Fruit fly (Drosophila melanogaster) whole organism, embryonic: ENCODE results near the gene CG13898.

ENCODE experiments used
- Asciz ChIP-seq: fragments of 200-800 bp; sonication (Bioruptor generic); optimal IDR thresholded peaks from 2 replicates; lab custom pipeline; 2017; ENCODE audit warnings: missing biosample characterization, mild to moderate bottlenecking, missing genetic modification characterization, missing genetic modification reagents
- Atf-2 ChIP-seq: fragments of 200-800 bp; sonication (Bioruptor generic); optimal IDR thresholded peaks from 2 replicates; lab custom pipeline; 2016; ENCODE audit warnings: missing biosample characterization, missing genetic modification characterization
- Bdp1 ChIP-seq: fragments of 200-800 bp; sonication (Bioruptor generic); optimal IDR thresholded peaks from 3 replicates; lab custom pipeline; 2016; ENCODE audit warnings: missing biosample characterization, missing genetic modification characterization
- CG10209 ChIP-seq: fragments of 200-800 bp; sonication (Bioruptor generic); optimal IDR thresholded peaks from 3 replicates; lab custom pipeline; 2017; ENCODE audit warnings: missing biosample characterization, mild to moderate bottlenecking, missing genetic modification characterization, missing genetic modification reagents
- CG10321 ChIP-seq: fragments of 200-800 bp; sonication (Bioruptor generic); IDR thresholded peaks from 2 replicates; pipeline ENCODE4 v1.3.6; 2022; ENCODE audit warnings: missing biosample characterization, missing genetic modification characterization
- CG10462 ChIP-seq: fragments of 200-800 bp; sonication (Bioruptor generic); optimal IDR thresholded peaks from 2 replicates; lab custom pipeline; 2016; ENCODE audit warnings: missing biosample characterization, missing genetic modification characterization
- CG11695 ChIP-seq: fragments of 200-800 bp; sonication (Bioruptor generic); IDR thresholded peaks from 3 replicates; pipeline ENCODE4 v1.3.6; 2022; ENCODE audit warnings: missing biosample characterization, missing genetic modification characterization
- CG13123 ChIP-seq: fragments of 200-800 bp; sonication (Bioruptor generic); optimal IDR thresholded peaks from 2 replicates; lab custom pipeline; 2016; ENCODE audit warnings: missing biosample characterization, missing genetic modification characterization
- CG13287 ChIP-seq: fragments of 200-800 bp; sonication (Bioruptor generic); IDR thresholded peaks from 2 replicates; pipeline ENCODE4 v1.3.6; 2022; ENCODE audit warnings: missing biosample characterization, missing genetic modification characterization; ENCODE audit not compliant: partially characterized antibody
- CG14710 ChIP-seq: fragments of 200-800 bp; sonication (Bioruptor generic); optimal IDR thresholded peaks from 3 replicates; lab custom pipeline; 2019; ENCODE audit warnings: missing biosample characterization, mild to moderate bottlenecking, missing genetic modification characterization, moderate library complexity
- CG15269 ChIP-seq: fragments of 200-800 bp; sonication (Bioruptor generic); optimal IDR thresholded peaks from 2 replicates; lab custom pipeline; 2018; ENCODE audit warnings: missing biosample characterization, mild to moderate bottlenecking, missing genetic modification characterization, moderate library complexity
- CG17612 ChIP-seq: fragments of 200-800 bp; sonication (Bioruptor generic); IDR thresholded peaks from 2 replicates; pipeline ENCODE4 v1.3.6; 2022; ENCODE audit warnings: missing biosample characterization, missing genetic modification characterization
- CG17802 ChIP-seq: fragments of 200-800 bp; sonication (Bioruptor generic); optimal IDR thresholded peaks from 2 replicates; lab custom pipeline; 2018; ENCODE audit warnings: missing biosample characterization, mild to moderate bottlenecking, missing genetic modification characterization, moderate library complexity
- CG18011 ChIP-seq: fragments of 200-800 bp; sonication (Bioruptor generic); optimal IDR thresholded peaks from 2 replicates; lab custom pipeline; 2017; ENCODE audit warnings: missing biosample characterization, missing genetic modification characterization, mild to moderate bottlenecking, moderate library complexity, missing genotype
- CG2712 ChIP-seq: fragments of 200-800 bp; optimal IDR thresholded peaks from 3 replicates; lab custom pipeline; 2019; ENCODE audit warnings: missing biosample characterization, mild to moderate bottlenecking, missing genetic modification characterization, moderate library complexity
- CG31441 ChIP-seq: fragments of 200-800 bp; sonication (Bioruptor generic); IDR thresholded peaks from 2 replicates; pipeline ENCODE4 v1.3.6; 2022; ENCODE audit warnings: missing biosample characterization, missing genetic modification characterization
- CG3163 ChIP-seq: fragments of 200-800 bp; sonication (Bioruptor generic); optimal IDR thresholded peaks from 3 replicates; lab custom pipeline; 2016; ENCODE audit warnings: missing biosample characterization, missing genetic modification characterization
- CG5180 ChIP-seq: fragments of 200-800 bp; sonication (Bioruptor generic); optimal IDR thresholded peaks from 3 replicates; lab custom pipeline; 2017; ENCODE audit warnings: missing biosample characterization, missing genetic modification characterization, mild to moderate bottlenecking, moderate library complexity, missing genetic modification reagents
- CG6254 ChIP-seq: fragments of 200-800 bp; sonication (Bioruptor generic); optimal IDR thresholded peaks from 3 replicates; lab custom pipeline; 2017; ENCODE audit warnings: mild to moderate bottlenecking, missing biosample characterization, missing genetic modification reagents, missing genetic modification characterization
- CG6854 ChIP-seq: fragments of 200-800 bp; sonication (Bioruptor generic); optimal IDR thresholded peaks from 3 replicates; lab custom pipeline; 2017; ENCODE audit warnings: missing biosample characterization, mild to moderate bottlenecking, missing genetic modification characterization
- CG7786 ChIP-seq: fragments of 200-800 bp; sonication (Bioruptor generic); optimal IDR thresholded peaks from 2 replicates; lab custom pipeline; 2016; ENCODE audit warnings: missing biosample characterization, missing genetic modification characterization
- CG8290 ChIP-seq, 3 experiments: fragments of 200-800 bp; sonication (Bioruptor generic); optimal IDR thresholded peaks; 2 replicates each; lab custom pipeline; 2016 to 2019; ENCODE audit warnings: missing biosample characterization in 3 of 3, missing genetic modification characterization in 3 of 3, mild to moderate bottlenecking in 2 of 3, moderate library complexity in 1 of 3
- CG9609 ChIP-seq: fragments of 200-800 bp; sonication (Bioruptor generic); optimal IDR thresholded peaks from 3 replicates; lab custom pipeline; 2016; ENCODE audit warnings: missing biosample characterization, missing genetic modification characterization
- CrebB ChIP-seq: fragments of 200-800 bp; sonication (Bioruptor generic); optimal IDR thresholded peaks from 3 replicates; lab custom pipeline; 2018; ENCODE audit warnings: missing biosample characterization, mild to moderate bottlenecking, missing genetic modification characterization
- Dek ChIP-seq: fragments of 200-800 bp; sonication (Bioruptor generic); optimal IDR thresholded peaks from 3 replicates; lab custom pipeline; 2019; ENCODE audit warnings: missing biosample characterization, mild to moderate bottlenecking, missing genetic modification characterization, moderate library complexity
- Dip2 ChIP-seq: fragments of 200-800 bp; sonication (Bioruptor generic); IDR thresholded peaks from 2 replicates; pipeline ENCODE4 v1.3.6; 2022; ENCODE audit warnings: missing biosample characterization, missing genetic modification characterization
- Dll ChIP-seq: fragments of 200-800 bp; sonication (Bioruptor generic); IDR thresholded peaks from 4 replicates; pipeline ENCODE4 v1.3.6; 2022; ENCODE audit warnings: missing biosample characterization, missing genetic modification characterization; ENCODE audit not compliant: partially characterized antibody
- Ets65A ChIP-seq: fragments of 200-800 bp; sonication (Bioruptor generic); peaks from one replicate; lab custom pipeline; 2016; ENCODE audit warnings: missing biosample characterization, missing genetic modification characterization
- Lpt ChIP-seq: fragments of >200 bp; optimal IDR thresholded peaks from 2 replicates; lab custom pipeline; 2018; ENCODE audit warnings: missing biosample characterization, missing genetic modification characterization
- MESR4 ChIP-seq: fragments of 200-800 bp; sonication (Bioruptor generic); optimal IDR thresholded peaks from 2 replicates; lab custom pipeline; 2018; ENCODE audit warnings: missing biosample characterization, mild to moderate bottlenecking, missing genetic modification characterization, moderate library complexity
- NK7.1 ChIP-seq: fragments of 200-800 bp; sonication (Bioruptor generic); optimal IDR thresholded peaks from 3 replicates; lab custom pipeline; 2016; ENCODE audit warnings: missing biosample characterization, missing genetic modification characterization
- Six4 ChIP-seq: fragments of 200-800 bp; sonication (Bioruptor generic); optimal IDR thresholded peaks from 2 replicates; lab custom pipeline; 2016; ENCODE audit warnings: missing biosample characterization, missing genetic modification characterization
- Taf1 ChIP-seq: fragments of 200-800 bp; sonication (Bioruptor generic); IDR thresholded peaks from 2 replicates; pipeline ENCODE4 v1.3.6; 2022; ENCODE audit warnings: missing biosample characterization, missing genetic modification characterization
- Trl ChIP-seq, 3 experiments: fragments of >200 bp in 2 of 3; fragments of 200-800 bp in 1 of 3; sonication (Bioruptor generic) in 1 of 3; optimal IDR thresholded peaks; 2 replicates in 1 of 3; 3 replicates in 2 of 3; lab custom pipeline; 2016 to 2017; ENCODE audit warnings: missing biosample characterization in 1 of 3, missing genetic modification characterization in 1 of 3
- Vsx1 ChIP-seq: fragments of 200-800 bp; sonication (Bioruptor generic); optimal IDR thresholded peaks from 2 replicates; lab custom pipeline; 2017; ENCODE audit warnings: missing biosample characterization, mild to moderate bottlenecking, missing genetic modification characterization, missing genetic modification reagents
- eyg ChIP-seq: fragments of 200-800 bp; sonication (Bioruptor generic); optimal IDR thresholded peaks from 3 replicates; lab custom pipeline; 2016; ENCODE audit warnings: missing biosample characterization, missing genetic modification characterization
- gro ChIP-seq: fragments of 200-800 bp; sonication (Bioruptor generic); optimal IDR thresholded peaks from 2 replicates; lab custom pipeline; 2016; ENCODE audit warnings: missing biosample characterization, missing genetic modification characterization
- gsb-n ChIP-seq: fragments of 200-800 bp; sonication (Bioruptor generic); optimal IDR thresholded peaks from 3 replicates; lab custom pipeline; 2018; ENCODE audit warnings: missing biosample characterization, mild to moderate bottlenecking, missing genetic modification characterization
- nerfin-2 ChIP-seq: fragments of 200-800 bp; sonication (Bioruptor generic); IDR thresholded peaks from 2 replicates; pipeline ENCODE4 v1.3.6; 2022; ENCODE audit warnings: missing biosample characterization, missing genetic modification characterization; ENCODE audit not compliant: partially characterized antibody
- nmo ChIP-seq: fragments of 200-800 bp; sonication (Bioruptor generic); optimal IDR thresholded peaks from 2 replicates; lab custom pipeline; 2018; ENCODE audit warnings: missing biosample characterization, mild to moderate bottlenecking, missing genetic modification characterization, moderate library complexity
- odd ChIP-seq: fragments of 200-800 bp; sonication (Bioruptor generic); optimal IDR thresholded peaks from 2 replicates; lab custom pipeline; 2017; ENCODE audit warnings: missing biosample characterization, mild to moderate bottlenecking, missing genetic modification characterization
- sd ChIP-seq: fragments of 200-800 bp; sonication (Bioruptor generic); optimal IDR thresholded peaks from 3 replicates; lab custom pipeline; 2018; ENCODE audit warnings: missing biosample characterization, mild to moderate bottlenecking, missing genetic modification characterization, moderate library complexity
- sens ChIP-seq: fragments of 200-800 bp; sonication (Bioruptor generic); peaks from one replicate; lab custom pipeline; 2016; ENCODE audit warnings: missing biosample characterization, missing genetic modification characterization
- sisA ChIP-seq: fragments of 200-800 bp; sonication (Bioruptor generic); IDR thresholded peaks from 2 replicates; pipeline ENCODE4 v1.3.6; 2022; ENCODE audit warnings: missing biosample characterization, missing genetic modification characterization
- slou ChIP-seq: fragments of 200-800 bp; sonication (Bioruptor generic); optimal IDR thresholded peaks from 3 replicates; lab custom pipeline; 2016; ENCODE audit warnings: missing biosample characterization, missing genetic modification characterization
- vfl ChIP-seq: fragments of 200-800 bp; sonication (Bioruptor generic); optimal IDR thresholded peaks from 2 replicates; lab custom pipeline; 2016; ENCODE audit warnings: missing biosample characterization, missing genetic modification characterization
- vvl ChIP-seq: fragments of 200-800 bp; sonication (Bioruptor generic); IDR thresholded peaks from 2 replicates; pipeline ENCODE4 v1.3.6; 2022; ENCODE audit warnings: missing biosample characterization, missing genetic modification characterization
- z ChIP-seq: fragments of 200-800 bp; sonication (Bioruptor generic); IDR thresholded peaks from 3 replicates; pipeline ENCODE4 v1.3.6; 2022; ENCODE audit warnings: missing biosample characterization, missing genetic modification characterization
- zen2 ChIP-seq: fragments of 200-800 bp; sonication (Bioruptor generic); IDR thresholded peaks from 3 replicates; pipeline ENCODE4 v1.3.6; 2022; ENCODE audit warnings: missing biosample characterization, missing genetic modification characterization; ENCODE audit not compliant: partially characterized antibody

The CG13898 gene

DNA sequence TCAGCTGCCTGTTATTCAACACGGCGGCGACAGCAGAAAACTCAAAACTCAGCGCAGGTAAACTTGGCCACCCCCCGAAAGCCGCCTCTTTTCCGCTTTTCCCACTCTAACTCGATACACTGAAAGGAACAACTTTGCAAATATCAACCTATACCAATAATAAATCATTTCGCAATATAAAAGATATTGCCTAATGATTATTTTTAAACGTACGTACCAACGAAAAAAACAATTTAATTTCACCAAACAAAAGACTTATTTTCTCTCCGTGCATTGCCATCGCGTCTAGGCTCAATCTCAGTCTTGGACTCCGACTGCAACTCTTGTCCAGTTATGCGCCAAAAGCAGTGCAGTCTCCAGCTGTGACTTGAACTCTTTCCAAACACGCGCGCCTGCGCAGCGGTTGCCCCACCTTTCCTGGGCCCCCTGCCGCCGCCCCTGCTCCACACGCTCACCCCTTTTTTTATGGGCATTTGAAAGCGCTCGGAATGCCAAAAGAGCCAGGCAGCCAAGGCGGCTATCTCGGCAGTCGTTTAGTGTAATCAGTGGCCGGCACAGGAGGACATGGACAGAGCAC, 1.9 kb upstream of the CG13898 start (continued):
- TF ChIP-seq z (GFP tag; lab: Robert Waterston, UW) (peak; percentile 39; the same call in 1 of the 3 replicates), CG18011 (GFP tag; lab: Kevin White, UChicago) (no peak), Trl (optimal IDR thresholded peaks at IDR 0.05; lab: Kevin White, UChicago) (no peak), Trl (GFP tag; optimal IDR thresholded peaks at IDR 0.05; lab: Kevin White, UChicago) (peak; percentile 63), CG15269 (tag; lab: Kevin White, UChicago) (peak; percentile 23), CG7786 (GFP tag; lab: Kevin White, UChicago) (peak; percentile 39), CG11695 (GFP tag; lab: Robert Waterston, UW) (0 out of 3 replicates have a peak, but pooled peaks have one; percentile 43), CG5180 (GFP tag; lab: Kevin White, UChicago) (peak; percentile 45), CG9609 (peak; percentile 10), nmo (GFP tag; lab: Kevin White, UChicago) (peak; percentile 49), CG6854 (GFP tag; lab: Kevin White, UChicago) (no peak), vvl (peak; percentile 87), zen2 (GFP tag; lab: Robert Waterston, UW) (no peak), Dip2 (GFP tag; lab: Robert Waterston, UW) (no peak), CG10321 (no peak), CG17612 (GFP tag; lab: Robert Waterston, UW) (no peak), CG6254 (peak; percentile 17), CG13287 (GFP tag; lab: Robert Waterston, UW) (no peak), slou (GFP tag; lab: Kevin White, UChicago) (no peak), CG13123 (GFP tag; lab: Kevin White, UChicago) (no peak), Bdp1 (GFP tag; lab: Kevin White, UChicago) (no peak), NK7.1 (peak; percentile 9), Taf1 (GFP tag; lab: Robert Waterston, UW) (no peak), CG10209 (GFP tag; lab: Kevin White, UChicago) (peak; percentile 22), vfl (no peak), Asciz (GFP tag; lab: Kevin White, UChicago) (peak; percentile 48), odd (GFP tag; lab: Kevin White, UChicago) (peak; percentile 8), nerfin-2 (no peak), CG31441 (GFP tag; lab: Robert Waterston, UW) (peak; percentile 68), sens (GFP tag; lab: Kevin White, UChicago) (peak; percentile 94), sisA (GFP tag; lab: Robert Waterston, UW) (peak; percentile 60), gro (GFP tag; lab: Kevin White, UChicago) (no peak), eyg (GFP tag; lab: Kevin White, UChicago) (peak; percentile 41), Dll (GFP tag; lab: Robert Waterston, UW) (no peak), Dek (tag; lab: Kevin White, UChicago) (no peak), CG10462 (no peak), MESR4 (GFP tag; lab: Kevin White, UChicago) (no peak), CG2712 (peak; percentile 72), CG14710 (tag; lab: Kevin White, UChicago) (peak; percentile 66), Vsx1 (peak; percentile 25), Ets65A (GFP tag; lab: Kevin White, UChicago) (peak; percentile 13), sd (tag; lab: Kevin White, UChicago) (no peak), CG17802 (tag; lab: Kevin White, UChicago) (no peak), gsb-n (peak; percentile 48), CrebB (tag; lab: Kevin White, UChicago) (no peak), Lpt (no peak), CG8290 (GFP tag; optimal IDR thresholded peaks at IDR 0.05; lab: Kevin White, UChicago) (peak; percentile 13), CG8290 (tag; optimal IDR thresholded peaks at IDR 0.05; lab: Kevin White, UChicago) (no peak), Atf-2 (peak; percentile 33), CG3163 (GFP tag; lab: Kevin White, UChicago) (no peak), Six4 (GFP tag; lab: Kevin White, UChicago) (peak; percentile 43)
